Fruit fly (Drosophila melanogaster): ENCODE data around the gene CG14434.

Gene CG14434

dm6 chrX:6867175-6868023 lies at the start of gene CG14434 (continued):
- TF ChIP-seq sqz (GFP tag; optimal IDR thresholded peaks at IDR 0.05): no peak
- TF ChIP-seq CG8478 (optimal IDR thresholded peaks at IDR 0.05): no peak
- peak in 1 of 2 experiments; percentile 47 for TF ChIP-seq Hr78 (GFP tag; optimal IDR thresholded peaks at IDR 0.05)
- no peak; the same call in 1 of the 3 replicates for TF ChIP-seq H15 (GFP tag; IDR thresholded peaks at IDR 0.05)
- TF ChIP-seq pita (GFP tag; optimal IDR thresholded peaks at IDR 0.05): no peak
- peak; percentile 75 for TF ChIP-seq gsb-n (tag; optimal IDR thresholded peaks at IDR 0.05)
- peak; percentile 70 for TF ChIP-seq CG17359 (tag; optimal IDR thresholded peaks at IDR 0.05)
- TF ChIP-seq CG6689 (GFP tag; IDR thresholded peaks at IDR 0.05): peak; percentile 72
- peak; percentile 53; the same call in 2 of the 3 replicates for TF ChIP-seq CG7357 (GFP tag; IDR thresholded peaks at IDR 0.05)
- peak; percentile 40 for TF ChIP-seq Dek (tag; optimal IDR thresholded peaks at IDR 0.05)
- no peak for TF ChIP-seq pnt (GFP tag; optimal IDR thresholded peaks at IDR 0.05)
- TF ChIP-seq CG32532 (GFP tag; IDR thresholded peaks at IDR 0.05): 0 out of 2 replicates have a peak, but pooled peaks have one; percentile 40
- TF ChIP-seq pfk (GFP tag; optimal IDR thresholded peaks at IDR 0.05): no peak
- TF ChIP-seq CG8281 (tag; optimal IDR thresholded peaks at IDR 0.05): peak; percentile 49
- 0 out of 3 replicates have a peak, but pooled peaks have one; percentile 13 for TF ChIP-seq jigr1 (GFP tag; IDR thresholded peaks at IDR 0.05)
- TF ChIP-seq wdn (GFP tag; IDR thresholded peaks at IDR 0.05): no peak
- peak; percentile 47 for TF ChIP-seq CG9932 (GFP tag; IDR thresholded peaks at IDR 0.05)
- TF ChIP-seq CG9817 (tag; optimal IDR thresholded peaks at IDR 0.05): peak; percentile 36
- peak; percentile 21 for TF ChIP-seq Dip3 (GFP tag; optimal IDR thresholded peaks at IDR 0.05)
- 0 out of 2 replicates have a peak, but pooled peaks have one; percentile 6 for TF ChIP-seq amos (GFP tag; IDR thresholded peaks at IDR 0.05; ENCODE audit: partially characterized antibody)
- TF ChIP-seq CG8359 (GFP tag; optimal IDR thresholded peaks at IDR 0.05; ENCODE audit: borderline replicate concordance): peak; percentile 26
- TF ChIP-seq cwo (GFP tag; optimal IDR thresholded peaks at IDR 0.05): peak; percentile 55
- TF ChIP-seq fd64A (GFP tag; optimal IDR thresholded peaks at IDR 0.05): no peak
- peak; percentile 49 for TF ChIP-seq CG4404 (GFP tag; IDR thresholded peaks at IDR 0.05)
- TF ChIP-seq D (optimal IDR thresholded peaks at IDR 0.05): no peak
- TF ChIP-seq D (GFP tag; optimal IDR thresholded peaks at IDR 0.05): peak; percentile 92
- TF ChIP-seq Sry-β (GFP tag; optimal IDR thresholded peaks at IDR 0.05): peak; percentile 42
- TF ChIP-seq Mes4 (GFP tag; optimal IDR thresholded peaks at IDR 0.05): peak; percentile 17
- TF ChIP-seq Hr39 (optimal IDR thresholded peaks at IDR 0.05): no peak
- TF ChIP-seq CG31365 (tag; optimal IDR thresholded peaks at IDR 0.05): no peak
- no peak for TF ChIP-seq zf30C (GFP tag; optimal IDR thresholded peaks at IDR 0.05)
- no peak for TF ChIP-seq lbe (GFP tag; optimal IDR thresholded peaks at IDR 0.05)
- TF ChIP-seq Sox102F (GFP tag; optimal IDR thresholded peaks at IDR 0.05): peak; percentile 81
- TF ChIP-seq HLH3B (GFP tag; IDR thresholded peaks at IDR 0.05): peak; percentile 30; the same call in 1 of the 2 replicates
- peak; percentile 74 for TF ChIP-seq Hsf (GFP tag; optimal IDR thresholded peaks at IDR 0.05)
- peak; percentile 28 for TF ChIP-seq run (tag; optimal IDR thresholded peaks at IDR 0.05)
- peak; percentile 61 for TF ChIP-seq ewg (GFP tag; optimal IDR thresholded peaks at IDR 0.05)
- no peak for TF ChIP-seq CG11398 (GFP tag; optimal IDR thresholded peaks at IDR 0.05)
- no peak for TF ChIP-seq psq (GFP tag; optimal IDR thresholded peaks at IDR 0.05)
- peak; percentile 90 for TF ChIP-seq CG11504 (tag; optimal IDR thresholded peaks at IDR 0.05)
- TF ChIP-seq CG4854 (GFP tag; optimal IDR thresholded peaks at IDR 0.05): peak; percentile 40
- peak; percentile 84 for TF ChIP-seq CG12391 (tag; optimal IDR thresholded peaks at IDR 0.05)
- TF ChIP-seq Poxn (GFP tag; IDR thresholded peaks at IDR 0.05): no peak
- TF ChIP-seq CG1233 (GFP tag; optimal IDR thresholded peaks at IDR 0.05): peak; percentile 100
- TF ChIP-seq org-1 (GFP tag; optimal IDR thresholded peaks at IDR 0.05): peak; percentile 81
- no peak for TF ChIP-seq Sry-δ (GFP tag; optimal IDR thresholded peaks at IDR 0.05)
- TF ChIP-seq CG9437 (GFP tag; optimal IDR thresholded peaks at IDR 0.05): peak; percentile 92
- TF ChIP-seq CG12155 (GFP tag; optimal IDR thresholded peaks at IDR 0.05): peak; percentile 40
- TF ChIP-seq Aef1 (GFP tag; IDR thresholded peaks at IDR 0.05): no peak; the same call in 2 of the 3 replicates
